Fruit fly (Drosophila melanogaster) whole organism, larva: ENCODE results near the gene Lcp65Ae.
A peak's percentile ranks its signal among the peaks of the same experiment; 100 is the strongest.
"Not testable (repeated sequence)": the region's sequence is repeated elsewhere in the genome, so short reads cannot be mapped to it uniquely, and the experiment has no call there.

Experiments
- noc ChIP-seq: fragments of 200-800 bp; sonication (Bioruptor generic); optimal IDR thresholded peaks from 3 replicates; lab custom pipeline; 2019; ENCODE audit warnings: missing biosample characterization, mild to moderate bottlenecking, missing genetic modification characterization, moderate library complexity

Lcp65Ae gene

DNA sequence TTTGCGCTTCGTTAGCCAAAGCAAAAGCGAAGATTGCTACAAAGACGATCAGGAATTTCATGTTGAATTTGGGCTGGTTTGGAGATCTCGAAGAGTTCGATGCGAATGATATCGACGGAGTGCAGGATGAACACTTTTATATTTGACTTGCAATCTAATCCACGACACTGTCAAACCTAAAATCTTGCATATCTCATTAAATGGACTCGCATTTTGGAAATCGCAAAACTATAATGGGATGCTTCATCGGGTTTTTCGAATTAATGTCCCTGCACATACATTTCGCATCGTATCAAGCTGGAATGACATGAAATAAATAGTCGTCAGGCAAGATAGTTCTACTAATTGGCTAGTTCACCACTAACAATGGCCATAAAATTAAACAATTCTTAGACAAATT lies at the start of gene Lcp65Ae:
Lcp65Ae (minus strand) TSS at position 101 of the 400 bp plus-strand sequence.
- no peak for TF ChIP-seq noc (tag; lab: Kevin White, UChicago)

DNA sequence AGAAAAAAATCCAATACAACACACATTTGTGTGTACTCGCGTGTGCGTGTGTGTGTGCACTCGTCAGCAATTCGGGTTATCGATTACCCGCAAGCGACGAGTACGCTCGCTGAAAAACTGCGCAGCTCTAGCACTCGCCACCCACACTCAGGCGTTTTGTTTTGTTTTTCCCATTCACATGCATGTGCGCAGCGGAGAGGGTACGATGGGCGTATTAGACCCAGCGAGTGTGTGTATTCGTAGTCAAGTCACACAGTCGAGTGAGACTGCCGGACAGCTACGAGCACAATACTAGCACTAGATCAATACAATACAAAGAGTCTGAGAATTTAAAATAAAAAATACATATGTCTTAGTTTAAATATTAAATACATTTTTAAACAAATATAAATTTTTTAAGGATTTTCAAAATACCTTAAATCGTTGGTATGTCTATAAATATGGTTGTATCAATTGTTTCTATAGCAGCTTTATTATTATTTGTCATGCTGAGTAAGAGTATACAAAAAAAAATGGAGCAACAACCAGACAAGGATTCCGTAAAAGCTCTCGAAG lies 47.0 kb upstream of the Lcp65Ae start, which contains the start of the genes D19B and CG43293:
D19B (minus strand) TSS at position 37 of the 555 bp plus-strand sequence.
CG43293 (plus strand) TSS at position 306 of the 555 bp plus-strand sequence.
- peak; percentile 72 for TF ChIP-seq noc (tag; lab: Kevin White, UChicago)

DNA sequence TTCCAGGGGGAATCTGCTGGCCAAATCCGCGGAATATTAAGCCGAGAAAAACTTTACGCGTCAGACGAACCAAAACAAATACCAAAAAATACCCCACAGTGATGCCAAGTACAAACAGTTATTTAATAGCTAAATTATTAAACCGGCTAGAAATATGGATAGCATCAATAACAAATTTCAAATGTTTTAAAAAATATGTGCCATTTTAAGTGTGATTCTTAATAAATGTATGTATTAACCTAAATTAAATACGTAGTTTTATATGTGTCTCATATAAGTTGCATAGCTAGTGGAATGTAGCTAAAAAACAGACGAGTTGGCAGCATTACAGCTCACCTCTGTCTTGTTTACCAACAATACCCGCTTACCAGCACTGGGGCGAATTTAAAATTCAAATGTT lies 43.9 kb upstream of the Lcp65Ae start, which contains the start of gene CG10274:
CG10274 (minus strand) TSS at position 54 of the 400 bp plus-strand sequence.
- TF ChIP-seq noc (tag; lab: Kevin White, UChicago), result no peak

DNA sequence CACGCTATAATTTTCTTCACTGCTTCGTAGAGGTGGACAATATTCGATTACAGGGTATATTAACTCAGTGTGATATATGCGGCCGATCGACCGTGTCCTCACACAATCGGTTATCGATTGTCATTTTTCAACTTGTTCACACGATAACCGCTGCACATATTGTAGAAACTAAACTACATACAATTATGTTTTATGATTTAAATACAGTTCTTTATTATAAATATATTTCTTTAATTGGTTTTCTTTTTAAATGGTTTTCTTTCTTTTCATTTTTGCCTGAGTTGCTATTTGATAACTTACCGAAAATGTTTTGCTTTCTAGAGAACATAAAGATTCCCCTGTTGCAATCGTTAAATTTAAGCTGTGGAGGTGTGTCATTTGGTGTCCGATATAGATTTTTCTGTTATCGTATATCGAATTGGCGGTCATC lies 35.9 kb upstream of the Lcp65Ae start, which contains the start of the genes fmt and CG7376:
fmt (minus strand) TSS at position 55 of the 430 bp plus-strand sequence.
CG7376 (plus strand) TSS at position 423 of the 430 bp plus-strand sequence.
- no peak for TF ChIP-seq noc (tag; lab: Kevin White, UChicago)

DNA sequence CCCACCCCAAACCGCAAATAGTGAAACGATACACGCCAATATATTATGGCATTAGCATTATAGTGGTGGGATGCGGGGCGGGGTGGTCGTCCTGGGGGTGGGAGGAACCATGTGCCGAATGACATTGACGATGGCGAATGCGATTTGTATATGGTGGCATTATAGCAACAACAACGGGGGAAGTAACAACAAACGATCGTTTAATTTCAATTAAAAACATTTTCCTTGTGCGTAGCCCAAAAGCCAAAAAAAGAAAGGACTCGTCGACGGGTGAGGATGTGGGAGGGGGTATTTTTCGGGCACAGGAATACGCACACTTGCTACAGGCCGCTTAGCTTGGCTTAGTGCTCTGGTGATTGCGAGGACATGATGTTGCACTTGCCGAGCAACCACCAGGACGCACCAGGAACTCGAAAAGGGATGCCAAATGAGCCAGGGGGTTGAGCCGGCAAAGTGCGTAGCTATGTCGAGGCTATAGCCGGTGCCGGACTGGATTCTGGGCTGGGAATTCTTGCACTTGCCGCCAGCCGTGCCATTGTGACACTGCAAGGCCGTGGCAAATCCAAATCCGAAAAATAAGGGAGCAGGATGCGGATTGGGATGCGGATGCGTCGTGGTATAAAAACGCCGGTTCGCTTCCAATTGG lies 24.7 kb upstream of the Lcp65Ae start, which contains the start of gene Prdm13:
Prdm13 (plus strand) TSS at position 645 of the 646 bp plus-strand sequence.
- TF ChIP-seq noc (tag; lab: Kevin White, UChicago), result no peak

DNA sequence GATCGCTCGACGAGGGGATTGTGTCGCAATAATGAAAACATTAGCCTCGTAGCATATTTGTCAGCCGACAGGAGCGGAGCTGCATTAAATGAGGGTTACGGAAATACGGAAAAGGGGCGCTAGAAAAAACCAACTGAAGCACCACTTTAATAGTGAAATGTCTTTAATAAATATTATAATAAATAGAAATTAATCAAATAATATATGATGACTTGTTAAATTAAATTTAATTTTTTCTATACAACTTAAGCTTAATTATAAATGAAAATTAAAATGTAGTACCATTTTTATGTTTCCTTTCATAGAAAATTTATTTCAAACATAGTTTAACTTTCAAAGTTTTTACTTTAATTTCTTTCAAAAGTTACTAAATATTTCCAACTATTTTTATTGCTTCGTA lies 24.1 kb upstream of the Lcp65Ae start:
- no peak for TF ChIP-seq noc (tag; lab: Kevin White, UChicago)

DNA sequence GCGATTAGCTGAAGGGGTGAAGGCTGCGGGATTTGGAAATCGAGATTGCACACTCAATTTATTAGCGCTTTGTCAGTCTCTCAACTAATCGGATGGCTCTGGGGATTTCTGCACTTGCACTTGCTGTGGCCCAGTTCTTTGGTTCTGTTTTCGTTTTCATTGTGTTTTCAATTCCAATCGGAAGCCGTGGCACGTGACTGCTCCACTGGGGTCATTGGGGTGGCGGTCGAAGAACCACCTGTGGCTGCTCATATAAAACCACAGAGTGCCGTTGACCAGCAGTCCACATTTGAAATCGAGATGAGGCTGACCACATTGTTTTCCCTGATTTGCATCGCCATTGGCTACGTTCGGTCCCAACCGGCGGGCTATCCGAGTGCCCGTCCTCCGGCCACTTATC lies 22.6 kb upstream of the Lcp65Ae start, which contains the start of gene Cpr65Az:
Cpr65Az (plus strand) TSS at position 301 of the 400 bp plus-strand sequence.
- no peak for TF ChIP-seq noc (tag; lab: Kevin White, UChicago)

DNA sequence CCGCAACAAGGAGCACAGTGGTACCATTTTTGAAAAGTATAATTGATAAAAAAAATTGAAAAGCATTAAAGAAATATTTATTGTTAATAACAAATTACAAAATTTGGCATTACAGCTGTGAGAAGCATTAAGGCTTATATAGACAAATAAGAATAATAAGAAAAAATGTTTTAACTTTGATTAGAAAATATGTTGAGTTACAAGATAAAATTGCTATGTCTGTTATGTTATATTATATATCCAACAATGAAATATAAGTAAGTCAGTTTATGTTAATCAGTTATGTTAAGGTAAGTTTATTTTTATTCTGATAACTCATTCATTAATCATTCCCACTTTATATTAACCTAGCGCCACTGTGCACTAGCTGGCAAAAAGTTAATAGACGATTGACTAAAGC lies 21.9 kb upstream of the Lcp65Ae start:
- TF ChIP-seq noc (tag; lab: Kevin White, UChicago), result no peak

DNA sequence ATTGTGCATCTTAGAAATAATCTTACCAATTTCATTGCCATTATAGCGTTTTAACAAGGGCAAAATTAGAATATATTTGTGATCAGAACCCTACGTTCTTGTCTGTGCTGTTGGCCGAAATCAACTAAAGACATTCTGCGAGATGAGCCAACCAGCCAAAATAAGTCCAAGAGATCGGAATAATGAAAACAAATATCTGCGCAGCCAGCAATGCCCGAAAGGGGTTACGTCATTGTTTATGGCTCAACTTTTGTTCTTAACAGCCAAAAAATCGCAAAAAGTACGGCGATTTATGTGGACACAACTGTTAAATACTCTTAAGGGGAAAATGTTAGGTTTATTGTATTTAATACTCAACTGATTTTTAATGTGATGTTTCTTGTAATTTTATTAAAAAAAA lies 20.6 kb upstream of the Lcp65Ae start, which contains the start of gene Cpr65Ay:
Cpr65Ay (minus strand) TSS at position 101 of the 400 bp plus-strand sequence.
- no peak for TF ChIP-seq noc (tag; lab: Kevin White, UChicago)

DNA sequence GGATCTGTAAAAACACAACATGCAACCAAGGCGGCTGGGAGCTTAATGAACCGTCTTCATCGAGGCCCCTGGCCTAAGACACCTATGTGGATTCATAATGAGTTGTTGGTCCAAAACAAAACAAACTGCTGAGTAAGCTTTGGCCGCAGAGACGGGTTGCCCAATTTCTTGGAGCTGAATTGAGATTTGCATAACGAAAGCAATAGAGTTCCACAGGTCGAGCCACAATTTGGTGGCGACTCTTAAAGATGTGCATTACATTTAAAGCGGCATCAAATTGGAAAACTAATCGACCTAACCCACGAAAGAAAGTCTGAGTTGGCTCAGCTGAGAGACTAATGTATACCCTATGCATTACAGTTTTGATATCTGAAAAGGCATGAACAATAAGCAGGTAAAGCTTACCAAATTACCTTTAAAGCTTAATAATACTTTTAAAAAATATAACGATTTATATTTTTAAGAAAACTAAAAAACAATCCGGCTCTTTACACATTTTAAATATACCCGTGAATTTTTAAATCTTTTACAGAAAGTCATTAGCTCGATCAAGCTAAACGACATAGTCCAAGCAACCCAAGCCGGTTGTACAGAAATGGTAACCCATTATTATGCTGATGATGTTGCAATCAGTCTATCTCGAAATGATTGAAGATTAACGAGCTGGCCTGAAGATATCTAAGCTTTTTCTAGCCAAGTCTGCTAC lies 19.6 kb upstream of the Lcp65Ae start, which contains the start of gene CG13297:
CG13297 (minus strand) TSS at position 51 of the 706 bp plus-strand sequence.
- peak; percentile 15 for TF ChIP-seq noc (tag; lab: Kevin White, UChicago)

DNA sequence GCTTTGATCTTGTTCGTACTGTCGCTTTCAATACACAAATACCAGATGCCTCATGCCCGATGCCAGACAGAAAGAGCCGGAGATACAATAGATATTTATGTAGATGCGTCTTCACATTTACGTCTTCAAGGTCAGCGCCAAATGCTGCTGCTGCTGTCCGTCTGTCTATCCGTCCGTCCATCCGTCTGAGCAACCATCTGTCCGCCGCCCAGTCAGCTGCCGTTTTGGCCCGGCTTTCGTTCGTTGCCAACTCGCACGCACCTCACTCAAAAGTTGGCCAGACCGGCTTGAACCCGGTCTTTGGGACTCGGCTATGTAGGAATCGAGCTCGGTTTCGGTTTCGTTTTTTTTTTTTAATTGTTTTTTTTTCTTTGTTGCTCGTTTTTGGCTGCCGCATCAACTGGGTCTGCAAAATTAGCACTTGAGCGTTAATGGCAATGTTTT lies 17.1 kb upstream of the Lcp65Ae start:
- no peak for TF ChIP-seq noc (tag; lab: Kevin White, UChicago)

DNA sequence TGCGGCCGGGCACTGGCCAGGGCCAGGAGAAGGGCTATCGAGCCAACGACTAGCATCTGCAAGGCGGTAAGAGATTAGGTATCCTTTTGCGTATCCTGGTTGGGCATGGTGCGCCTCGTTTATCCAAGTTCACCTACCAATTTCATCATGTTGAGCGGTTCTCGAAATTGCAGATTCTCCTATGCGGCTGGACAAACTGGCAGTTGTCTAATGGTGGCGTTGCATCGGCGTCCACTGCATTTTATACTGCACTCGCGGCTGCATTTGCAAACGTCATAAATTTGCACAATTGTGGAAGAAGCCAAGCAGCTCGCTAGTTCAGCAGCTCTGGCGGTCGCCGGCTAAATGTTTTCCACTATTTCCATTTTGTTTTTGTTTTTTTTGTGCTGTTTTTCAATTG lies 14.6 kb upstream of the Lcp65Ae start, which contains the start of gene Acp65Aa:
Acp65Aa (minus strand) TSS at position 215 of the 400 bp plus-strand sequence.
- TF ChIP-seq noc (tag; lab: Kevin White, UChicago), result no peak

DNA sequence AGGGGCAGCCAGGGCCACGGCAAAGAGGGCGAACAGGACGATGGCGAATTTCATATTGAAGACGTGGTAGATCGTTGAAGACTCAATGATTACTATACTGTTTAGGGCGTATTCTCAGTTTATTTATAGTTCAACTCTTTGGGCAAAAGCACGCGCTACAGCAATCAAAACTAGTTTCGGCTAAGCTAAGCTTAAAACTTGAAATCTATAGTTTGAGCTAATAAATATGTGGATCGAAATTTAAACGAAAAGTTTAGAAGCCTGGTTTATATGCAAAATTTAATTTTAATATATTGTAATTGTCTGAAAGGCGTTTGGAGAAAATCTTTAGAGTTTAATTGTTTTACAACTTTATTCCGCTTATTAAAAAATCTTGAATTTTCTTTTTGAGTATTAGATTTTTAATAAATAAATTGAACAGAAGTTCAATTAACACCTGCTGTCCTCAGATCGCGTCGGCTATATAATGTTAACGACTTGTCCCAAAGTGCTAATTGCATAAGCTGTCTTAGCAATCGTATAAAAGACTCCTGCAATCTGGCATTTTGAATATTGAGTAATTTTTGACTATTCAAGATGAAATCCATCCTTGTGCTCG lies 12.9 kb upstream of the Lcp65Ae start, which contains the start of the genes Cpr65Ax2 and Lcp65Aa:
Cpr65Ax2 (minus strand) TSS at position 101 of the 598 bp plus-strand sequence.
Lcp65Aa (plus strand) TSS at position 548 of the 598 bp plus-strand sequence.
- not testable (repeated sequence) for TF ChIP-seq noc (tag; lab: Kevin White, UChicago)

DNA sequence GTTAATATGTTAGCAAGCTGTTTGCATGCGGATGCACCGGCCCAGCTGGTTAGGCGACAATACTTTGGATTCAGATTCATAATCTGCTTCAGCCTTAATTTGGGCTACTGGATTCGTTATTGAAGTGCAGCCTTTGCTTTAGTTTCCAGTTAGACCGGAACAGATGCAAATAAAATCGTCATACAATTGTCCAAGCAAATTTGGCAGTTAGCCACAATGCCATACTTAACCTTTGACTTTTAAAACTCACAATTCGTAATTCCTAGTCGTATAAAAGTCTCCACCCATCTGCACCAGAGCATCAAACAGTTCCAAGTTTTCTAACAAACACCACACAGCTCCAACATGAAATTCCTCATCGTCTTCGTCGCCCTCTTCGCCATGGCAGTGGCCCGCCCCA lies 11.3 kb upstream of the Lcp65Ae start, which contains the start of gene Lcp65Ab1:
Lcp65Ab1 (plus strand) TSS at position 301 of the 400 bp plus-strand sequence.
- TF ChIP-seq noc (tag; lab: Kevin White, UChicago), result not testable (repeated sequence)

DNA sequence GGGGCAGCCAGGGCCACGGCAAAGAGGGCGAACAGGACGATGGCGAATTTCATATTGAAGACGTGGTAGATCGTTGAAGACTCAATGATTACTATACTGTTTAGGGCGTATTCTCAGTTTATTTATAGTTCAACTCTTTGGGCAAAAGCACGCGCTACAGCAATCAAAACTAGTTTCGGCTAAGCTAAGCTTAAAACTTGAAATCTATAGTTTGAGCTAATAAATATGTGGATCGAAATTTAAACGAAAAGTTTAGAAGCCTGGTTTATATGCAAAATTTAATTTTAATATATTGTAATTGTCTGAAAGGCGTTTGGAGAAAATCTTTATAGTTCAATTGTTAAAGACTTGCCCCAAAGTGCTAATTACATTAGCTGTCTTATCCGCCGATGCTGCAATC lies 10.0 kb upstream of the Lcp65Ae start, which contains the start of gene Cpr65Ax1:
Cpr65Ax1 (minus strand) TSS at position 101 of the 400 bp plus-strand sequence.
- TF ChIP-seq noc (tag; lab: Kevin White, UChicago), result not testable (repeated sequence)
